Worm (Caenorhabditis elegans): ENCODE data around the gene spp-4.
A peak's percentile ranks its signal among the peaks of the same experiment; 100 is the strongest.

DNA sequence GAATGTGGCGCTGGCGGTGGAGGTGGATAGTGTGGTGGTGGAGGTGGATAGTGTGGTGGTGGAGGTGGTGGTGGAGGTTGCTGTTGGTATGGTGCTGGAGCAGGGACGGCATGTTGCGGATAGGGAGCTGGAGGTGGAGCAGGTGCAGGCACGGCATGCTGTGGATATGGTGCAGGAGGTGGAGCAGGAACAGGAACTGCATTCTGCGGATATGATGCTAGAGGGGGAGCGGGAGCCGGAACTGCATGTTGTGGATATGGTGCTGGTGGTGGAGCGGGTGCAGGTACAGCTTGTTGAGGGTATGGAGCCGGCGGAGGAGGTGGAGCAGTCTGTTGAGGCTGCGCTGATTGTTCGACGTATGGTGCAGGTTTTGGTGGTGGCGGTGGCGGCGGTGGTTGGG is 49.6 kb downstream of the spp-4 start:
- TF ChIP-seq ceh-28 (tag; optimal IDR thresholded peaks at IDR 0.05): no peak
- TF ChIP-seq F44E2.7 (GFP tag; IDR thresholded peaks at IDR 0.05): no peak
- peak; percentile 92 for TF ChIP-seq set-16 (GFP tag; IDR thresholded peaks at IDR 0.05)
- TF ChIP-seq madf-9 (GFP tag; conservative IDR thresholded peaks at IDR 0.05): no peak
- TF ChIP-seq dve-1 (tag; optimal IDR thresholded peaks at IDR 0.05; ENCODE audit: insufficient read depth): no peak

All from whole organism, L4 larva.